Worm (Caenorhabditis elegans) whole organism, mixed stage, embryonic: ENCODE data around the gene dib-1.

Experiments used
- elt-1 ChIP-seq: sonication (generic microtip); optimal IDR thresholded peaks from 2 replicates; lab custom pipeline; 2017; ENCODE audit warnings: missing genetic modification characterization, mild to moderate bottlenecking, missing compliant biosample characterization, antibody characterized with exemption, moderate library complexity, borderline replicate concordance; ENCODE audit not compliant: insufficient read depth
- hlh-1 ChIP-seq: fragments of 150-350 bp; optimal IDR thresholded peaks from 2 replicates; lab custom pipeline; 2014; ENCODE audit warnings: missing biosample characterization, missing genetic modification reagents, missing genetic modification characterization
- nhr-2 ChIP-seq: fragments of 150-350 bp; optimal IDR thresholded peaks from 2 replicates; lab custom pipeline; 2014; ENCODE audit warnings: missing biosample characterization, missing genetic modification characterization
- nhr-237 ChIP-seq: fragments of 150-350 bp; optimal IDR thresholded peaks from 2 replicates; lab custom pipeline; 2014; ENCODE audit warnings: missing biosample characterization, missing genetic modification characterization
- pha-4 ChIP-seq: fragments of 150-350 bp; optimal IDR thresholded peaks from 2 replicates; lab custom pipeline; 2018; ENCODE audit warnings: missing biosample characterization, missing genetic modification reagents, missing genetic modification characterization
- ztf-11 ChIP-seq: fragments of 150-350 bp; optimal IDR thresholded peaks from 2 replicates; lab custom pipeline; 2014; ENCODE audit warnings: missing biosample characterization, missing genetic modification characterization

ce11 chrIV:2925591-2925990 lies 34.9 kb downstream of the dib-1 start, which contains the start of gene ubc-13:
- TF ChIP-seq nhr-2 (no peak), ztf-11 (tag; lab: Kevin White, UChicago) (no peak), pha-4 (tag; lab: Kevin White, UChicago) (no peak), elt-1 (no peak), nhr-237 (no peak), hlh-1 (no peak)
